Fruit fly (Drosophila melanogaster) Kc167 (cell line): ENCODE data around the gene Rhp.

Source experiments
- Myc ChIP-seq: fragments of >200 bp; optimal IDR thresholded peaks from 2 replicates; lab custom pipeline; 2017; ENCODE audit warnings: missing external identifiers
- h ChIP-seq: fragments of >200 bp; optimal IDR thresholded peaks from 3 replicates; lab custom pipeline; 2018; ENCODE audit warnings: missing external identifiers
- insv ChIP-seq: fragments of >200 bp; optimal IDR thresholded peaks from 3 replicates; lab custom pipeline; 2018; ENCODE audit warnings: missing external identifiers
- psq ChIP-seq: fragments of >200 bp; optimal IDR thresholded peaks from 2 replicates; lab custom pipeline; 2017; ENCODE audit warnings: missing external identifiers
- ttk ChIP-seq: sonication (Bioruptor generic); optimal IDR thresholded peaks from 2 replicates; lab custom pipeline; 2017; ENCODE audit warnings: missing external identifiers

DNA sequence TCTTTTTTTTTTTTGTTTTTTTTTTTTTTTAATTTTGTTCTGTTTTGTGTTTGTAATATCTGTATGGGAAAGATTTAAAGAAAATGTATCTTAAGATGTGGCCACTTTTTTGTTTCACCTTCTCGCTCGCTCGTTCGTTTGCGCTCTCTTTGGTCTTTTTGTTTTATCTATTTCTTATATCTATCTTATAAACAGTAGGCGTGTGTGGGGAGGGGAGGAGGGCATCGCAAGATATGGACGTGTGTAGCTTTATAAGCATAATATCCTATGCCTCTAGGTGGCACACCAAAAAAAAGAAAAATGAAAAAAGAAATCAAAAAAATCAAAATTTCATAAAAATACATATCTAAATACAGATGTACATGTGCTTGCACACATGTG is 23.9 kb downstream of the Rhp start:
- TF ChIP-seq ttk (no peak), insv (lab: Kevin White, UChicago) (no peak), h (no peak), psq (no peak), Myc (lab: Kevin White, UChicago) (no peak)
